Worm (Caenorhabditis elegans): ENCODE data around the gene str-35.

The str-35 gene

DNA sequence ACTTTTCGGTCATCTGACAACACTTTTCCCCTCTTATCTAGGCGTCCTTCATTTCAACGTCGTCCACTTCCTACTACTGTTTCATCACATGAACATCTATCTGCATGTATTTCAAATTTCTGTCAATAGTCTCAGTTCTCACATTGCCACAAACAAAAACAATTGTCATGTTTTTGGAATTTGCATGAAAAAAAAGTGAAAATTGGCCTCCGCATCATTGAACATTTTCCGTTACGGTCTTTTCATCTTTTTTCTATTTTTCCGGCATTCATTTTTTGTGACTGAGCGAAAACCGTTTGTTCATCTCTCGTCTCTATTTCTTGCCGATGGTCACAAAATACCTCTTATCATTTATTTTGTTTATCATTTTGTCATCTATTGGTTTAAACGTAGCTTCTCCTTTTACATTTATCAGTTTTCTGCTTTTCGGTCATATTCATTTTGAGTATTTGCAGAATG, 8.4 kb downstream of the str-35 start, which contains the start of gene exc-15 (continued):
- TF ChIP-seq ets-5 (GFP tag; IDR thresholded peaks at IDR 0.05) (no peak), zip-4 (GFP tag; optimal IDR thresholded peaks at IDR 0.05) (no peak), snu-23 (GFP tag; optimal IDR thresholded peaks at IDR 0.05) (peak; percentile 63), isw-1 (GFP tag; IDR thresholded peaks at IDR 0.05) (no peak), ceh-63 (GFP tag; optimal IDR thresholded peaks at IDR 0.05) (no peak), C34B4.2 (tag; optimal IDR thresholded peaks at IDR 0.05) (no peak), fkh-8 (tag; optimal IDR thresholded peaks at IDR 0.05) (no peak), grh-1 (GFP tag; IDR thresholded peaks at IDR 0.05) (no peak), F16B12.6 (tag; optimal IDR thresholded peaks at IDR 0.05) (no peak), nhr-77 (tag; optimal IDR thresholded peaks at IDR 0.05) (no peak), nhr-84 (tag; optimal IDR thresholded peaks at IDR 0.05) (no peak), pag-3 (tag; optimal IDR thresholded peaks at IDR 0.05; ENCODE audit: borderline replicate concordance, insufficient read depth) (no peak), ceh-8 (GFP tag; optimal IDR thresholded peaks at IDR 0.05) (no peak), mep-1 (tag; optimal IDR thresholded peaks at IDR 0.05) (peak; percentile 19), lin-39 (tag; optimal IDR thresholded peaks at IDR 0.05) (no peak), skn-1 (tag; optimal IDR thresholded peaks at IDR 0.05) (peak; percentile 23), nhr-85 (tag) (peak; percentile 76), nhr-90 (tag; optimal IDR thresholded peaks at IDR 0.05; ENCODE audit: poor library complexity) (peak; percentile 4), lin-15B (tag; optimal IDR thresholded peaks at IDR 0.05) (no peak), fkh-4 (tag; optimal IDR thresholded peaks at IDR 0.05; ENCODE audit: borderline replicate concordance) (no peak), snpc-4 (tag; optimal IDR thresholded peaks at IDR 0.05) (no peak), sptf-1 (tag; optimal IDR thresholded peaks at IDR 0.05) (no peak), nhr-47 (tag; optimal IDR thresholded peaks at IDR 0.05) (no peak), hlh-4 (tag; optimal IDR thresholded peaks at IDR 0.05) (no peak), efl-3 (GFP tag; optimal IDR thresholded peaks at IDR 0.05) (no peak), hpl-2 (GFP tag; optimal IDR thresholded peaks at IDR 0.05) (no peak), sox-4 (tag; optimal IDR thresholded peaks at IDR 0.05) (no peak)

ce11 chrV:4486626-4487025, 12.0 kb downstream of the str-35 start:
- no peak for TF ChIP-seq elt-3 (tag; optimal IDR thresholded peaks at IDR 0.05)
- no peak for TF ChIP-seq efl-1 (optimal IDR thresholded peaks at IDR 0.05)
- peak in 1 of 2 experiments; percentile 1 for TF ChIP-seq efl-1 (GFP tag; optimal IDR thresholded peaks at IDR 0.05 in 1 of 2)
- TF ChIP-seq nhr-90 (tag; optimal IDR thresholded peaks at IDR 0.05; ENCODE audit: poor library complexity), result peak; percentile 24
- TF ChIP-seq tlp-1 (tag; optimal IDR thresholded peaks at IDR 0.05), result no peak
- TF ChIP-seq unc-130 (tag; optimal IDR thresholded peaks at IDR 0.05), result no peak

ce11 chrV:4487888-4488287, 13.2 kb downstream of the str-35 start:
- TF ChIP-seq C16A3.4 (tag; optimal IDR thresholded peaks at IDR 0.05) (no peak), nhr-76 (tag; optimal IDR thresholded peaks at IDR 0.05) (no peak), tbx-2 (tag; optimal IDR thresholded peaks at IDR 0.05) (no peak), isw-1 (GFP tag; IDR thresholded peaks at IDR 0.05) (no peak), pqm-1 (tag; optimal IDR thresholded peaks at IDR 0.05) (no peak), ceh-63 (GFP tag; optimal IDR thresholded peaks at IDR 0.05) (no peak)

DNA sequence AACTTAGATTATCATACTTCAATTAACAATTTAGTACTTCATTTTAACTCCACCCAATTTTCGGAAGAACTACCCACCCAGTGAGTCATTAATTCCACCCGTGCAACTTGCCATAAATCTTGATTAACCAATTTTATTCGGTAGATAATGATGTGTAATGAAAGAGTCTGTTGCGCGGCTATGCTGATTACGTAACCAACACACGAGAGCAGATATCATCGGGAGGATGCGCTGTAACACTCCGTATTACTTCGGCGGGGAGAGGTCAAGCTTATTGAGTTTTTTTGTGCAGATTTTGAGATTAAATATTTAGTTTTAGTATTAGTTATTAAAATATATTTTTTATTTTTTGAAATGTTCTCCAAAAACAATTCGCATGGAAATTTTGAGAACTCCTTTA, 14.3 kb downstream of the str-35 start:
- no peak for TF ChIP-seq fkh-8 (tag; optimal IDR thresholded peaks at IDR 0.05)
- TF ChIP-seq tlp-1 (tag; optimal IDR thresholded peaks at IDR 0.05), result no peak
- TF ChIP-seq dsc-1 (tag; optimal IDR thresholded peaks at IDR 0.05), result no peak
- TF ChIP-seq isw-1 (GFP tag; IDR thresholded peaks at IDR 0.05), result no peak
- TF ChIP-seq lin-15B (tag; optimal IDR thresholded peaks at IDR 0.05), result no peak
- TF ChIP-seq fkh-10 (GFP tag; optimal IDR thresholded peaks at IDR 0.05), result no peak
- TF ChIP-seq nhr-76 (tag; optimal IDR thresholded peaks at IDR 0.05), result no peak
